Fruit fly (Drosophila melanogaster) S2 (cell line): ENCODE measurements around the gene to.

Experiments
- CG8478 ChIP-seq: fragments of >200 bp; optimal IDR thresholded peaks from 2 replicates; lab custom pipeline; 2018
- CTCF ChIP-seq, 2 experiments: fragments of >200 bp; optimal IDR thresholded peaks; 2 replicates each; lab custom pipeline; 2018

The to gene

DNA sequence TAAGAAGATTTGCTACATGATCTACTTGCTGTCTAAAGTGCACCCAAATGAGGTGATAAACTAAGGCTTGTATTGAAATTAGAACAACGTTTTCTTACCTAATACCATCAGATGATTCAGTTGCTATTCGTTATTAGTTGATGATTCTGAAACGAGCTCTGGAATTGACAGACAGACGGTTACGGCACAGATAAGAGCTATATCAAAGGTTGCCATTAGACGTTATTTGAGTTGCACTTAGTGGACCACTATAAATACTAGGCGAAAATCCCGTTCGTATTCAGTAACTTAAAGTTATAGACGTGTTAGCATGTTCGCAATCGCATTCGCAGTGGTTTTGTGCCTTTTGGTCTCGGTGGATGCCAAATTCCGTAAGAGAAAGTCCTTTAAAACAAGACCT, at the start of gene to:
Gene to, plus strand, starts transcription at position 301 of the 400 bp plus-strand sequence.
- TF ChIP-seq CG8478 (lab: Kevin White, UChicago) (no peak), CTCF (optimal IDR thresholded peaks at IDR 0.05; lab: Kevin White, UChicago) (no peak)

DNA sequence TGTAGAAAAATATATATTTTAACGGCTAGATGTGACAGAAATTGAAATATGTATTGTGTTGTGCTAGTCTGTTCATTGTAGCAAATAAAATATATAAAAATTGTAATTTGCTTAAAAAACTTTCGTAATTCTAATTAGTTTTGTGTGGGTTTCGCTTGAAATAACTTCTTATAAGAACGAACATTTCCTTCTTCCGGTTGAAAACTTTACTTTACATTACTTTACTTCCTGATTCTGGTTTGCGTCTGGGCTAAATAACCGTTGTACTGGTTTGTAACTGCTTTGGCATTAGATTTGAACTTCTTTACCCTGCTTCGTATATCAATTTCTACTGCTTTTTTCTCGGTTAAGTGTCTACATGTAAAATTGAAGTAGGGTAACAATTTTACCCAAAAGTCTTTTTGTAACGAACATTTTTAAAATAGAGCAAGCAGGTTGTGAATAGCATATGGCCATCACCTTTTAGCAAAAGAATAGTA, 46.2 kb upstream of the to start, which contains the start of gene lobo:
Gene lobo, minus strand, starts transcription at position 51 of the 479 bp plus-strand sequence.
- TF ChIP-seq CG8478 (lab: Kevin White, UChicago) (no peak), CTCF (optimal IDR thresholded peaks at IDR 0.05; lab: Kevin White, UChicago) (peak; percentile 77 to 83)

DNA sequence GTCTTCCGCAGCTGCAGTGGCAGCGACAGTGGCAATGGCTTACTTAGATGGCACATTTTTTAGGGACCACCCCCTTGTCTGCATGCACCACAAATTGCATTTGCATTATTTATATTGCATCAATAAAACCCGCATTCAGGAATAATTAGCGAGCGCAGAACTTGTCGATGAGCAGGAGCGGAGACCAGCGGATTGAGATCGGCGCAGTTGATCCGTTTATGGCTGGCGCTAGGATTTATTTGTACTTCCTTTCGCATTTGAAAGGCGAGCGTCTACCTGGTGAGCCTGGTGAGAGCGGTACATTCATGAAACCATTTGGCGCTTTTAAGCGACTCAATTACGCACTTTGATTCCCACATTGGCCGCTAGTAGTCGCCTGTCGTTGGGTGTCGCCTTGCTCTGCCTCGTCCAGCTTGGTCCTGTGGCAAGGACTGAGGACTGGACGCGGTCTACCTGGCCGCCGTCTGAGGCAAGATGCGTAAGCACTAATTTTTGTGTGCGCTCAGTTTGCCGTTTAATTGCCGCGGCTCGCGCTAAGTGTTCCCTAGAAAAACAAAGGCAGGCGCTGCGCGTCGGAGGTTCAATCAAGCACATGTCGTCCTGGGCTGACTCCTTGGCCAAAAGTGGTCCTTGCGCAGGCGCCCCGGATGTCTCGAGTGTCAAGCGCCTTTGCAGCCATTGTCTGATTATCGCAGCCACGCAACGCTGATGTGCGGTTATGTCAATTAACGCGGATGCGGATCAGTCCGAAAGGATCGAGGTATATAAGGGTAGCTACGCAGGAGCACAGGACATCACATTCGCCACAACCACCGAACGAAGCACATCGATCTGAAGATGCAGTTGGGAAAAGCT, 45.0 kb upstream of the to start, which contains the start of gene CG13653:
Gene CG13653, plus strand, starts transcription at position 805 of the 855 bp plus-strand sequence.
- TF ChIP-seq CG8478 (lab: Kevin White, UChicago) (no peak), CTCF (optimal IDR thresholded peaks at IDR 0.05; lab: Kevin White, UChicago) (peak in 1 of 2 experiments; percentile 13)

DNA sequence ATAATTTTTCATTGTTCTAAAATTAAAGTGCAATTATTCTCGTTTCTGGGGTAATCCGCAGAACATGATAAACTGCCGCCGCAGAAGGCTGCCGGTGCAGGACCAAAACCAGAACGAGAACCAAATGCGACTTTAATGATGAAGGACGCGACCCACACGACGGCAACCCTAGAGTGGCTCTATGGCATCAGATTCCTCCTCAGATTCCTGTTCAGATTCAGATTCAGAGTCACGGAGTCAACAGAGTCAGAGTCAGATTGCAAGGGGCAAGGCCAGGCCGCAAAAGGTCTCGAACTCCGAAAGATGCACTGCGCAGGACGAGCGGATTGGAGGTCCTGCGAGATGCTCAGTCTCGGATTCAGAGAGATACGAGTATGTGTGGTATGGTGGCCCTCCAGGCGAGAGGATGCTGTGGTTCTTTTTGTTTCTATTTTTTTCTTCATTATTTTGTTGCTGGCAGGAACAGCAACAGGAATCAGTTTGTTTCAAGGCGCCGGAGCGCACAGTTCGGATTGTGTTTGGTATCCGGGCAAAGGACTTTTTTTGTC, 40.6 kb upstream of the to start, which contains the start of gene CG13654:
Gene CG13654, plus strand, starts transcription at position 498 of the 548 bp plus-strand sequence.
- TF ChIP-seq CG8478 (lab: Kevin White, UChicago) (no peak), CTCF (optimal IDR thresholded peaks at IDR 0.05; lab: Kevin White, UChicago) (no peak)

- TF ChIP-seq CG8478 (lab: Kevin White, UChicago) (no peak), CTCF (optimal IDR thresholded peaks at IDR 0.05; lab: Kevin White, UChicago) (no peak)
Observed at dm6 chr3R:25205413-25205977, 34.5 kb upstream of the to start.

dm6 chr3R:25207405-25208003, 32.5 kb upstream of the to start:
- no peak for TF ChIP-seq CG8478 (lab: Kevin White, UChicago)
- TF ChIP-seq CTCF (optimal IDR thresholded peaks at IDR 0.05; lab: Kevin White, UChicago), result no peak

DNA sequence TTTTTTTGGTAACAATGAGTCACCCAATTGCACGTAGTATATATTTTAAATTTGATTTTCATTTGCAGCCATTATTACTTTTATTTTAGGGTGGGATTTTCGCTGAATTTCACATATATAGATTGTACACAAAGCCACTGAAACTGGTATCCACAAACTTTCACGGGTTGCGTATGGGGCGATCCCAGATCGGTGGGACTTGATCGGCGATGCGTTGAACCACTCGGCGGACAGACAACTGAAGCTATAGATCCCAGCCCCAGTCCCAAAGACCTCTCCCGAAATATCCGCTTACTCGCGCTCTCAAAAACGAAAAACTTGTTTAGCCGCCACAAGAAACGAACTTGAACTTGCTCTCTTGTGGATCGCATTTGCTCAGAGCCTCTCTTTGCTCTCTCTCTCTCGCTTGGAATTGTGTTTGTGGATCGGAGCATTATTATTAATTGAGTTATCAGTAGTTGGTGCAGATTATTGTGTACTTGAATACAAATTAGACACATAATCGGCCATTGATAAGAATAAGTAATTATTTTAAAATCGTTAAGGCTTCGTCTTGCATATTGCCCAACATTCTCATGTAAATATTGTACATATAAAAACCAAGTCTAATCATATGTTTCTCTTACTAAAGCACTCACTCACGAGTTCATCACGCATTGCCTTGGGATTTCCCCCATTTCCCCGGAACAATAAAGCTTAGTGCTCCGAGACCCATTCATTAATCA, 31.8 kb upstream of the to start, which contains the start of gene Cad96Ca:
Gene Cad96Ca, minus strand, starts transcription at position 242 of the 725 bp plus-strand sequence.
- TF ChIP-seq CTCF (optimal IDR thresholded peaks at IDR 0.05; lab: Kevin White, UChicago) (no peak), CG8478 (lab: Kevin White, UChicago) (no peak)

DNA sequence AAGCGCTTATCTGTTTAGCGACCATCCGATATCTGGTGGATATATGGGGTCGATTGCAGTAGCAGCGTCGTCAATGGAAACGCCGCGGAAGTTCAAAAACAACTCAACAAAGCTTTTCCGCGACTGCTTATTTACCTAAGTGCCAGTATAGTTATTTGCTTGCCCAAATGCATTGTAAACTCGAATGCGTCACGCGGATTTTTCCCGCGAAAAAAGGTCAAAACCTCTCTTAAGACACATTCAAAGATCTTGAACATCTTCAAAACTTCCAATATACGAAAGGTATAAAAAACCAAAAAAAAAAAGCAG, 31.3 kb upstream of the to start:
- no peak for TF ChIP-seq CG8478 (lab: Kevin White, UChicago)

DNA sequence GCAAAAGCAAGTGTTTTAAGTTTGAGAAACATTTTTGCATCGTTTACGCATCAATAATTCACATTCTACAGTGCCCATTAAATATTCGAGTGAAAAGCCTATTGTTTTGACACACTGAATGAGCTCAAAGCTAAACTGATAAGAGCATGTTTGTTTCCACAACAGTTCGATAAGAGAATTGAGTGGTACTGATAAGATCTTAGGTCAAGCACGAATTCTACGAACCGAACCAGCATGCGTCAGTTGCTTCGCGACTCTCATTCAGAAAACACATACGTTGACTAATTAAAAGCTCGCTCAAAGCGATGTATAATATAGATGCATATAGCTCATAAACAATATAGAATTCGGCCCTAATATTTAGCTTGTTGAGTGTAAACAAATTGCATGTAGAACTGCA, 30.8 kb upstream of the to start:
- TF ChIP-seq CTCF (optimal IDR thresholded peaks at IDR 0.05; lab: Kevin White, UChicago) (no peak), CG8478 (lab: Kevin White, UChicago) (no peak)

dm6 chr3R:25215123-25215522, 24.9 kb upstream of the to start, which contains the start of gene Saysd1:
Gene Saysd1, minus strand, starts transcription at chr3R:25215188.
- no peak for TF ChIP-seq CTCF (optimal IDR thresholded peaks at IDR 0.05; lab: Kevin White, UChicago)
- TF ChIP-seq CG8478 (lab: Kevin White, UChicago), result no peak

dm6 chr3R:25215997-25216396, 24.0 kb upstream of the to start, which contains the start of gene CG31106:
Gene CG31106, plus strand, starts transcription at chr3R:25216297.
- TF ChIP-seq CG8478 (lab: Kevin White, UChicago) (no peak), CTCF (optimal IDR thresholded peaks at IDR 0.05; lab: Kevin White, UChicago) (no peak)

dm6 chr3R:25219018-25219417, 21.0 kb upstream of the to start, which contains the start of gene CG31103:
Gene CG31103, plus strand, starts transcription at chr3R:25219318.
- no peak for TF ChIP-seq CG8478 (lab: Kevin White, UChicago)
- no peak for TF ChIP-seq CTCF (optimal IDR thresholded peaks at IDR 0.05; lab: Kevin White, UChicago)

DNA sequence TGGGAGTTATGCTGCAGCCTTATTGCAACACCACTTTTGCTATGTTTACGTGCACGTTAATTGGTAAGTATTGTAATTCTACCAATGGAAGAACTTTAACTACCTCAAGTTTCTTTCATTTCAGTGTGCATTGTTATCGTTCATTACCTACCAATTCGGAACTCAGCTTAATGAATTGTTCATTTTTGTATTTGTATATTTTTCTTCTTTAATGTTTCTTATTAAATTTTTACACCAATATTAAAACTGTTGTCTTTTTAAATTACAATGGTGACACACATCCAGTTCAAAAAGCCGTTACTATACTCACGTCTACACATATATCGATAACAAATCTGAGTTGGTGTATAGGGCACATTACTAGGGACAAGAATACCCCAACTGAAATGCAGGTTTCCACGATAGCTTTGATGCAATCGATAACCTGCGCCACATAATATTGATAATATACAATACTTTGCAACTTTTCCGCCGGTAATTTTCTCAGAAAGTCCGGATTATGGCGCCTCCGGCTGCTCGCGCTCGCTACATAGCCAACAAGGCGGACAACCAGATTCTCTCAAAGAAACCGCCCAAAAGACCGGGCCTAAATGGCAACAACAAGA, 18.7 kb upstream of the to start, which contains the start of gene Alg9:
Gene Alg9, plus strand, starts transcription at position 387 of the 605 bp plus-strand sequence.
- TF ChIP-seq CG8478 (lab: Kevin White, UChicago) (no peak), CTCF (optimal IDR thresholded peaks at IDR 0.05; lab: Kevin White, UChicago) (peak in 1 of 2 experiments; percentile 2)
